Worm (Caenorhabditis elegans) whole organism, mixed stage, embryonic: ENCODE results near the gene F54E4.4.

ENCODE experiments used
- M03D4.4 ChIP-seq: sonication (generic microtip); optimal IDR thresholded peaks from 2 replicates; lab custom pipeline; 2017; ENCODE audit warnings: mild to moderate bottlenecking, missing genetic modification characterization, missing compliant biosample characterization
- bed-3 ChIP-seq: fragments of 200-800 bp; sonication (Bioruptor generic); optimal IDR thresholded peaks from 3 replicates; lab custom pipeline; 2018; ENCODE audit warnings: mild to moderate bottlenecking, missing genetic modification characterization, moderate library complexity, missing compliant biosample characterization
- blmp-1 ChIP-seq: fragments of 150-350 bp; optimal IDR thresholded peaks from 2 replicates; lab custom pipeline; 2014; ENCODE audit warnings: missing biosample characterization, missing genetic modification characterization
- ceh-43 ChIP-seq: fragments of 200-800 bp; sonication (Bioruptor generic); optimal IDR thresholded peaks from 2 replicates; lab custom pipeline; 2018; ENCODE audit warnings: mild to moderate bottlenecking, missing genetic modification characterization, moderate library complexity, missing compliant biosample characterization
- ceh-83 ChIP-seq: fragments of 200-800 bp; sonication (Bioruptor generic); optimal IDR thresholded peaks from 2 replicates; lab custom pipeline; 2018; ENCODE audit warnings: mild to moderate bottlenecking, missing genetic modification characterization, missing compliant biosample characterization
- ces-1 ChIP-seq: fragments of 150-350 bp; optimal IDR thresholded peaks from 2 replicates; lab custom pipeline; 2014; ENCODE audit warnings: missing biosample characterization, missing genetic modification reagents, missing genetic modification characterization
- cnd-1 ChIP-seq: fragments of 200-800 bp; sonication (Bioruptor generic); optimal IDR thresholded peaks from 2 replicates; lab custom pipeline; 2018; ENCODE audit warnings: mild to moderate bottlenecking, missing genetic modification characterization, missing compliant biosample characterization
- drap-1 ChIP-seq: fragments of 200-800 bp; sonication (Bioruptor generic); optimal IDR thresholded peaks from 3 replicates; lab custom pipeline; 2018; ENCODE audit warnings: mild to moderate bottlenecking, missing genetic modification characterization, missing compliant biosample characterization
- elt-1 ChIP-seq: sonication (generic microtip); optimal IDR thresholded peaks from 2 replicates; lab custom pipeline; 2017; ENCODE audit warnings: missing genetic modification characterization, mild to moderate bottlenecking, missing compliant biosample characterization, antibody characterized with exemption, moderate library complexity, borderline replicate concordance; ENCODE audit not compliant: insufficient read depth
- elt-3 ChIP-seq: fragments of 150-350 bp; optimal IDR thresholded peaks from 2 replicates; lab custom pipeline; 2014; ENCODE audit warnings: missing biosample characterization, missing genetic modification characterization
- flh-1 ChIP-seq: fragments of 200-800 bp; sonication (Bioruptor generic); optimal IDR thresholded peaks from 2 replicates; lab custom pipeline; 2018; ENCODE audit warnings: mild to moderate bottlenecking, missing genetic modification characterization, moderate library complexity, missing compliant biosample characterization
- ham-2 ChIP-seq: fragments of 200-800 bp; sonication (Bioruptor generic); optimal IDR thresholded peaks from 2 replicates; lab custom pipeline; 2018; ENCODE audit warnings: mild to moderate bottlenecking, missing genetic modification characterization, missing compliant biosample characterization
- hlh-1 ChIP-seq: fragments of 150-350 bp; optimal IDR thresholded peaks from 2 replicates; lab custom pipeline; 2014; ENCODE audit warnings: missing biosample characterization, missing genetic modification reagents, missing genetic modification characterization
- lin-13 ChIP-seq: fragments of 150-350 bp; optimal IDR thresholded peaks from 2 replicates; lab custom pipeline; 2014; ENCODE audit warnings: missing biosample characterization, missing genetic modification characterization
- lin-32 ChIP-seq: fragments of 200-800 bp; sonication (Bioruptor generic); optimal IDR thresholded peaks from 2 replicates; lab custom pipeline; 2018; ENCODE audit warnings: mild to moderate bottlenecking, missing genetic modification characterization, missing compliant biosample characterization
- lsy-2 ChIP-seq: fragments of 150-350 bp; optimal IDR thresholded peaks from 2 replicates; lab custom pipeline; 2014; ENCODE audit warnings: missing biosample characterization, missing genetic modification characterization
- mab-5 ChIP-seq: fragments of 150-350 bp; optimal IDR thresholded peaks from 2 replicates; lab custom pipeline; 2014; ENCODE audit warnings: missing biosample characterization, missing genetic modification characterization
- mep-1 ChIP-seq: fragments of 150-350 bp; optimal IDR thresholded peaks from 2 replicates; lab custom pipeline; 2017; ENCODE audit warnings: missing biosample characterization, missing genetic modification reagents, missing genetic modification characterization, inconsistent platforms
- mls-2 ChIP-seq: sonication (generic microtip); optimal IDR thresholded peaks from 2 replicates; lab custom pipeline; 2016; ENCODE audit warnings: mild to moderate bottlenecking, missing genetic modification characterization, moderate library complexity, missing compliant biosample characterization
- nhr-12 ChIP-seq: fragments of 150-350 bp; optimal IDR thresholded peaks from 2 replicates; lab custom pipeline; 2014; ENCODE audit warnings: missing biosample characterization, missing genetic modification characterization
- nhr-2 ChIP-seq: fragments of 150-350 bp; optimal IDR thresholded peaks from 2 replicates; lab custom pipeline; 2014; ENCODE audit warnings: missing biosample characterization, missing genetic modification characterization
- nhr-237 ChIP-seq: fragments of 150-350 bp; optimal IDR thresholded peaks from 2 replicates; lab custom pipeline; 2014; ENCODE audit warnings: missing biosample characterization, missing genetic modification characterization
- nhr-76 ChIP-seq: sonication (generic microtip); optimal IDR thresholded peaks from 2 replicates; lab custom pipeline; 2017; ENCODE audit warnings: missing biosample characterization, missing genetic modification characterization
- pha-4 ChIP-seq: fragments of 150-350 bp; optimal IDR thresholded peaks from 2 replicates; lab custom pipeline; 2018; ENCODE audit warnings: missing biosample characterization, missing genetic modification reagents, missing genetic modification characterization
- sem-2 ChIP-seq: fragments of 200-800 bp; sonication (Bioruptor generic); optimal IDR thresholded peaks from 2 replicates; lab custom pipeline; 2018; ENCODE audit warnings: mild to moderate bottlenecking, missing genetic modification characterization, missing compliant biosample characterization
- snpc-4 ChIP-seq: fragments of 150-350 bp; optimal IDR thresholded peaks from 2 replicates; lab custom pipeline; 2014; ENCODE audit warnings: missing biosample characterization, missing genetic modification characterization
- sptf-1 ChIP-seq: sonication (generic microtip); optimal IDR thresholded peaks from 2 replicates; lab custom pipeline; 2017; ENCODE audit warnings: mild to moderate bottlenecking, missing genetic modification characterization, moderate library complexity, missing compliant biosample characterization
- tbx-8 ChIP-seq: fragments of 200-800 bp; sonication (Bioruptor generic); optimal IDR thresholded peaks from 2 replicates; lab custom pipeline; 2018; ENCODE audit warnings: mild to moderate bottlenecking, missing genetic modification characterization, moderate library complexity, missing compliant biosample characterization
- unc-120 ChIP-seq: sonication (generic microtip); optimal IDR thresholded peaks from 2 replicates; lab custom pipeline; 2017; ENCODE audit warnings: missing genetic modification characterization, missing compliant biosample characterization; ENCODE audit not compliant: poor library complexity, severe bottlenecking
- unc-39 ChIP-seq: fragments of 150-350 bp; optimal IDR thresholded peaks from 2 replicates; lab custom pipeline; 2014; ENCODE audit warnings: missing biosample characterization, missing genetic modification characterization
- unc-62 ChIP-seq: fragments of 150-350 bp; optimal IDR thresholded peaks from 2 replicates; lab custom pipeline; 2014; ENCODE audit warnings: missing biosample characterization, missing genetic modification reagents, missing genetic modification characterization
- zip-8 ChIP-seq: fragments of 150-350 bp; optimal IDR thresholded peaks from 2 replicates; lab custom pipeline; 2014; ENCODE audit warnings: missing biosample characterization, missing genetic modification characterization

The F54E4.4 gene

DNA sequence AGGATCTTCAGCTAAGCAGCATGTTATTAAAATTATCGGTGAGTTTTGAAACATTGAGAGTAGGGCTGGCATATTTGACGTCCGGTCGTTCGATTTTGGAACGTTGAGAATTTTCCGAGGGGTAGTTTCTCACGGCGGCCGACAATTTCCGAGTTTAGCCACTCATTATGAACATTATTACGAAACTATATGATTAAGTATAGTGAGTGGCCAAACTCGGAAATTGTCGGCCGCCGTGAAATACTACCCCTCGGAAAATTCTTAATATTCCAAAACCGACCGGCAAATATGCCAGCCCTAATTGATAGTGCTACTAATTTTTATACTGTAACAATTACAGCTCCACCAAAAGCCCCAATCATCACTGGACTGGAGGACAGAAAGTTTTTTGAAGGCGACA lies 12.2 kb upstream of the F54E4.4 start:
- TF ChIP-seq snpc-4 (tag; lab: Kevin White, UChicago) = no peak
- no peak for TF ChIP-seq hlh-1 (tag; lab: Kevin White, UChicago)
- no peak for TF ChIP-seq lin-32 (GFP tag; lab: Kevin White, UChicago)
- TF ChIP-seq flh-1 (GFP tag; lab: Kevin White, UChicago) = no peak
- TF ChIP-seq tbx-8 (GFP tag; lab: Kevin White, UChicago) = no peak
- no peak for TF ChIP-seq sptf-1
- no peak for TF ChIP-seq lsy-2 (tag; lab: Kevin White, UChicago)
- TF ChIP-seq zip-8 (tag; lab: Kevin White, UChicago) = no peak

DNA sequence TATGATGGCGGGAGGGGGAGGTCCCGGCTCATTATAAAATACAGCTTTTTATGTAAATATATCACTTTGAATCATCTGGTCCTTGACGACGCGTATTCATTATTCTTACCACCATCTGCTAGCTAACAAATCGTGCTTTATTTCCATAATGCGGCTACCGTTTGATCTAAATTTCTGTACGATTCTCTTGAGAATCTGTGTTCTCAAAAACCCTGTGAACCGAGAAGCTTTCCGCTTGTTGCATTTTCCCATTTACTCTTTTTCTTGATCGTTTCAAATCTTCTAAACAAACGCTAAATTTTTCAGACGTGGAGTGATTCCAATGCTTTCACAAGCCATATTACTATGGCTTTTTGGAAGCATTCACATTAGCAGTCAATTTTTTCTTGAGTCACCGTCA lies 9.4 kb upstream of the F54E4.4 start, which contains the start of gene syg-2:
TSS of gene syg-2 (plus strand) at position 301 of the 400 bp plus-strand sequence.
- no peak for TF ChIP-seq hlh-1 (tag; lab: Kevin White, UChicago)
- TF ChIP-seq, all 35 proteins: peak for 0

DNA sequence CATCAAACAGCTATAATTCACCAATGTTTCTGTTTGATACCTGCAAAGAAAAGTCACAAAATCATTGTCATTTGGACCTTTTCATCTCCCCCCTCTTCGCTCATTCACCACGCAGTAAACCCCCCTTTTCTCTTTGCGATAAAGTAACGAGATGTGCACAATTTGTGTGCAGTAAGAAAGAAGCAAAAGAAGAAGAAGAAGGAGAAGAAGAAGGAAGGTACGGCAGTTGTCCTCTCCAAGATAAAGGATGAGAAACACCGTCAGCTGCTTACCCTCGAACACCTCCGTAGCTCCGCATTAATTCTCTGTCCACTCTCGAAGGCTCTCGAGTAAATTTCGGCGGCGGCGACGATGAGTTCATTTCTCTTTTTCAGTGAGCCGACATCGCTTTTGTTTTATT lies 8.2 kb upstream of the F54E4.4 start:
- TF ChIP-seq ces-1 (GFP tag; lab: Kevin White, UChicago) = peak; percentile 27
- peak; percentile 25 for TF ChIP-seq mab-5
- TF ChIP-seq unc-120 (tag; lab: Kevin White, UChicago) = peak; percentile 78
- no peak for TF ChIP-seq flh-1 (GFP tag; lab: Kevin White, UChicago)
- peak; percentile 99 for TF ChIP-seq hlh-1 (tag; lab: Kevin White, UChicago)
- peak; percentile 78 for TF ChIP-seq unc-62
- no peak for TF ChIP-seq sptf-1
- TF ChIP-seq nhr-76 (tag; lab: Kevin White, UChicago) = no peak
- no peak for TF ChIP-seq mls-2 (tag; lab: Kevin White, UChicago)
- no peak for TF ChIP-seq nhr-12
- TF ChIP-seq tbx-8 (GFP tag; lab: Kevin White, UChicago) = no peak

ce11 chrX:14652058-14652457 lies 6.8 kb upstream of the F54E4.4 start:
- peak; percentile 92 for TF ChIP-seq ces-1 (GFP tag; lab: Kevin White, UChicago)
- no peak for TF ChIP-seq mep-1
- TF ChIP-seq, all 35 proteins: peak for 1

DNA sequence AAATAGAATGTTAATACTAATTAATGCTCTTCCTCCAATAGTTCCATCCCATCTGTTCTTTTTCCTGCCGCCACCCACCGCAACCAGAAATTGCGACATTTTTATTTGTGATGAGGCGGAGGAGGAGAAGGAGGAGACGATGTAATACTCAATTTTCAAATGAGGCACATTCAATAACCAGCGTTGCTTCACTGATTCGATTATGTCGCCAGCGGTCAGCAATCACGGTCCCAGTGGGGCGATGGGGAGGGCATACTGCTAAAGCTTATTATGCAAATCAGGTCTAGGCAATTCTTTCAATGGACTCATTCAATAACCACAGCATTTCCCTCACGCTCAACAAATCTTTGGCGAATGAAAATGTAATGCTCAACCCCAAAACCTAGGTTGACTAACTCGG lies 3.9 kb upstream of the F54E4.4 start:
- peak; percentile 100 for TF ChIP-seq ces-1 (GFP tag; lab: Kevin White, UChicago)
- peak; percentile 16 for TF ChIP-seq mep-1
- TF ChIP-seq unc-120 (tag; lab: Kevin White, UChicago) = no peak
- no peak for TF ChIP-seq snpc-4 (tag; lab: Kevin White, UChicago)
- peak; percentile 18 for TF ChIP-seq cnd-1 (tag; lab: Kevin White, UChicago)
- no peak for TF ChIP-seq mab-5

- no peak for TF ChIP-seq ceh-43 (GFP tag; lab: Kevin White, UChicago)
- no peak for TF ChIP-seq ceh-83 (GFP tag; lab: Kevin White, UChicago)
- peak; percentile 39 for TF ChIP-seq unc-120 (tag; lab: Kevin White, UChicago)
- no peak for TF ChIP-seq nhr-12
- TF ChIP-seq ces-1 (GFP tag; lab: Kevin White, UChicago) = peak; percentile 69
- TF ChIP-seq mls-2 (tag; lab: Kevin White, UChicago) = peak; percentile 22
- TF ChIP-seq, all 35 proteins: peak for 3
Measured at ce11 chrX:14639941-14640340, 5.4 kb downstream of the F54E4.4 start.

DNA sequence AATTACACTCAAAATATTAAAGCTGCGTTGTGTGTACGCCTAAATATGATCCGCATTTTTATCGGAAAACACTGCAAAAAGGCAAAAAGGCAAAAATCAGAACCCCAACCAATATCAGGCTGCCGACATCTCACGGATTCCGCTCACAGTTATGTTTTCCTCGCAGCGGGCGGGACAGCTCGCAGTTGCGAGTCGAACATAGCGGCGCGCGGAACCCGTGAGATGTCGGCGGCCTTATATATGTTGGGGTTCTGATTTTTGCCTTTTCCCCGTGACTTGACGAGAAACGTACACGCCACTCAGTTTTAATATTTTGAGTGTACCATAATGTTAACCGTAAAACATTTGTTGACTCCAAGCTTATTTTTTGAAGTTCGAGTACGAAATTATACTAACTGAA lies 7.8 kb downstream of the F54E4.4 start:
- TF ChIP-seq nhr-76 (tag; lab: Kevin White, UChicago) (no peak), sptf-1 (no peak), ces-1 (GFP tag; lab: Kevin White, UChicago) (no peak), hlh-1 (tag; lab: Kevin White, UChicago) (no peak)

DNA sequence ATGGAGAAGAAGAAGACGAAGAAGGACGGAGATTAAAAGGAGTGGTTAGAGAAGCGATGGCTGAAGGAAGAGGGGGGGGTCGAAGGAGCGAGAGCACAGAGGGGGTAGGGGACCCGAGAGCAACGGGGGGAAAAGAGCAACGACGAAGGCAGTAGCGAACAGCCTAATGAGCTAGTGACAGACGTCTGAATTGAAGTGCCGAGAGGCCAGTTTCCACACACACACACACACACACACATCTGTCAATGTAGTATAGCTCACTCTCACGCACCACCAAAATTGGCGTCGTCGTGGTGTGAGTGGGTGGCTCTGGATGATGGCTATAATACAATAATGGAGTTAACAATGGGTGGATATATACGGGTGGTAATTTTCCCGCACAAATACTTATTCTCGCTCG lies 8.6 kb downstream of the F54E4.4 start:
- TF ChIP-seq nhr-2 (tag; lab: Kevin White, UChicago) (no peak), sem-2 (GFP tag; lab: Kevin White, UChicago) (no peak), elt-3 (tag; lab: Kevin White, UChicago) (no peak), M03D4.4 (tag; lab: Kevin White, UChicago) (peak; percentile 20), ces-1 (GFP tag; lab: Kevin White, UChicago) (peak; percentile 97), bed-3 (GFP tag; lab: Kevin White, UChicago) (no peak), unc-120 (tag; lab: Kevin White, UChicago) (no peak), cnd-1 (tag; lab: Kevin White, UChicago) (peak; percentile 74), ham-2 (GFP tag; lab: Kevin White, UChicago) (peak; percentile 11), nhr-76 (tag; lab: Kevin White, UChicago) (no peak), pha-4 (tag; lab: Kevin White, UChicago) (no peak), drap-1 (GFP tag; lab: Kevin White, UChicago) (peak; percentile 43), blmp-1 (tag; lab: Kevin White, UChicago) (no peak), zip-8 (tag; lab: Kevin White, UChicago) (no peak), lin-13 (tag; lab: Kevin White, UChicago) (no peak), elt-1 (tag; lab: Kevin White, UChicago) (no peak), unc-39 (tag; lab: Kevin White, UChicago) (no peak), flh-1 (GFP tag; lab: Kevin White, UChicago) (no peak), hlh-1 (tag; lab: Kevin White, UChicago) (peak; percentile 19), mls-2 (tag; lab: Kevin White, UChicago) (peak; percentile 57), nhr-237 (tag; lab: Kevin White, UChicago) (no peak), mab-5 (no peak), snpc-4 (tag; lab: Kevin White, UChicago) (no peak), lsy-2 (tag; lab: Kevin White, UChicago) (no peak)
